Fruit fly (Drosophila melanogaster): ENCODE results near the gene CG1116.

Gene CG1116

dm6 chr3R:5232197-5232607 lies 12.7 kb downstream of the CG1116 start, which contains the start of the genes Kat60 and Mms19 (continued):
- TF ChIP-seq lov (optimal IDR thresholded peaks at IDR 0.05) (no peak), lov (GFP tag; IDR thresholded peaks at IDR 0.05) (0 out of 3 replicates have a peak, but pooled peaks have one; percentile 24), Sin3A (optimal IDR thresholded peaks at IDR 0.05) (peak; percentile 100), B-H1 (GFP tag; IDR thresholded peaks at IDR 0.05) (peak; percentile 53), Dp (GFP tag; optimal IDR thresholded peaks at IDR 0.05) (peak; percentile 47), CG10565 (GFP tag; optimal IDR thresholded peaks at IDR 0.05) (no peak), CG14965 (GFP tag; optimal IDR thresholded peaks at IDR 0.05; ENCODE audit: borderline replicate concordance) (no peak), CG18764 (GFP tag; optimal IDR thresholded peaks at IDR 0.05) (peak; percentile 55), nerfin-1 (tag; optimal IDR thresholded peaks at IDR 0.05) (peak; percentile 25), CG11695 (GFP tag; IDR thresholded peaks at IDR 0.05) (no peak), stc (GFP tag; IDR thresholded peaks at IDR 0.05) (no peak), p53 (GFP tag; optimal IDR thresholded peaks at IDR 0.05) (no peak), hbn (GFP tag; IDR thresholded peaks at IDR 0.05; ENCODE audit: partially characterized antibody) (peak; percentile 90), eve (GFP tag; optimal IDR thresholded peaks at IDR 0.05) (peak in 1 of 2 experiments; percentile 57), pho (GFP tag; optimal IDR thresholded peaks at IDR 0.05) (peak; percentile 81), tap (tag; optimal IDR thresholded peaks at IDR 0.05) (no peak), CG6813 (GFP tag; optimal IDR thresholded peaks at IDR 0.05) (no peak), CG2202 (tag; optimal IDR thresholded peaks at IDR 0.05) (no peak), chn (GFP tag; optimal IDR thresholded peaks at IDR 0.05) (peak; percentile 84), Myb (GFP tag; optimal IDR thresholded peaks at IDR 0.05) (peak; percentile 75), CG34224 (GFP tag; IDR thresholded peaks at IDR 0.05; ENCODE audit: partially characterized antibody) (peak; percentile 88), nmo (GFP tag; optimal IDR thresholded peaks at IDR 0.05) (peak; percentile 88), Dbx (GFP tag; IDR thresholded peaks at IDR 0.05) (peak; percentile 73; the same call in 2 of the 3 replicates), CG11504 (tag; optimal IDR thresholded peaks at IDR 0.05) (no peak), CG10366 (GFP tag; IDR thresholded peaks at IDR 0.05) (peak; percentile 65), CG7372 (GFP tag; IDR thresholded peaks at IDR 0.05) (peak; percentile 39; the same call in 1 of the 2 replicates), MTF-1 (GFP tag; optimal IDR thresholded peaks at IDR 0.05; ENCODE audit: borderline replicate concordance) (no peak), Opbp (GFP tag; IDR thresholded peaks at IDR 0.05; ENCODE audit: partially characterized antibody) (peak; percentile 86), amos (GFP tag; IDR thresholded peaks at IDR 0.05; ENCODE audit: partially characterized antibody) (peak; percentile 96), CG10147 (GFP tag; optimal IDR thresholded peaks at IDR 0.05) (no peak), CG8765 (GFP tag; IDR thresholded peaks at IDR 0.05) (peak; percentile 52; the same call in 1 of the 2 replicates), CG14050 (GFP tag; IDR thresholded peaks at IDR 0.05) (no peak), Dref (GFP tag; IDR thresholded peaks at IDR 0.05) (peak; percentile 92), danr (GFP tag; IDR thresholded peaks at IDR 0.05) (peak; percentile 55; the same call in 1 of the 2 replicates), chinmo (GFP tag; IDR thresholded peaks at IDR 0.05; ENCODE audit: partially characterized antibody) (peak; percentile 36; the same call in 2 of the 4 replicates), bowl (GFP tag; IDR thresholded peaks at IDR 0.05) (no peak), ftz-f1 (GFP tag; optimal IDR thresholded peaks at IDR 0.05) (no peak), fu2 (GFP tag; optimal IDR thresholded peaks at IDR 0.05) (peak; percentile 19), eyg (GFP tag; optimal IDR thresholded peaks at IDR 0.05) (peak; percentile 19), Hsf (GFP tag; optimal IDR thresholded peaks at IDR 0.05) (peak; percentile 78), CG17328 (GFP tag; IDR thresholded peaks at IDR 0.05) (peak; percentile 32; the same call in 1 of the 2 replicates), da (GFP tag; optimal IDR thresholded peaks at IDR 0.05) (peak; percentile 31), pzg (GFP tag; optimal IDR thresholded peaks at IDR 0.05) (peak; percentile 88), trem (tag; optimal IDR thresholded peaks at IDR 0.05) (peak; percentile 85), Elba2 (GFP tag; optimal IDR thresholded peaks at IDR 0.05) (peak; percentile 60), mld (GFP tag; IDR thresholded peaks at IDR 0.05; ENCODE audit: partially characterized antibody) (peak; percentile 80), Hmr (GFP tag; optimal IDR thresholded peaks at IDR 0.05) (peak; percentile 77), CG9932 (GFP tag; IDR thresholded peaks at IDR 0.05) (peak; percentile 91), CG12299 (tag; optimal IDR thresholded peaks at IDR 0.05) (peak; percentile 34), nau (GFP tag; optimal IDR thresholded peaks at IDR 0.05) (no peak), CG16815 (GFP tag; optimal IDR thresholded peaks at IDR 0.05) (peak; percentile 68)
